Worm (Caenorhabditis elegans): ENCODE data around the gene Y55D5A.3.
A peak's percentile ranks its signal among the peaks of the same experiment; 100 is the strongest.

Y55D5A.3 gene

ce11 chrIII:2970251-2970650 is 5.3 kb downstream of the Y55D5A.3 start:
- TF ChIP-seq lin-13 (tag; optimal IDR thresholded peaks at IDR 0.05) (no peak), pha-4 (tag; optimal IDR thresholded peaks at IDR 0.05) (no peak), cnd-1 (tag; optimal IDR thresholded peaks at IDR 0.05) (no peak), ztf-11 (tag; optimal IDR thresholded peaks at IDR 0.05) (no peak), ceh-83 (GFP tag; optimal IDR thresholded peaks at IDR 0.05) (no peak), unc-62 (GFP tag; optimal IDR thresholded peaks at IDR 0.05) (no peak), elt-3 (tag; optimal IDR thresholded peaks at IDR 0.05) (no peak), nhr-12 (tag; optimal IDR thresholded peaks at IDR 0.05) (no peak), ham-2 (GFP tag; optimal IDR thresholded peaks at IDR 0.05) (no peak), drap-1 (GFP tag; optimal IDR thresholded peaks at IDR 0.05) (no peak), nhr-76 (tag; optimal IDR thresholded peaks at IDR 0.05) (no peak), snpc-4 (tag; optimal IDR thresholded peaks at IDR 0.05) (no peak), ceh-39 (tag; optimal IDR thresholded peaks at IDR 0.05) (no peak), sptf-1 (tag; optimal IDR thresholded peaks at IDR 0.05) (no peak), elt-1 (tag; optimal IDR thresholded peaks at IDR 0.05; ENCODE audit: borderline replicate concordance, insufficient read depth) (no peak), M03D4.4 (tag; optimal IDR thresholded peaks at IDR 0.05) (no peak), mep-1 (tag; optimal IDR thresholded peaks at IDR 0.05) (no peak), zip-8 (tag; optimal IDR thresholded peaks at IDR 0.05) (no peak), blmp-1 (tag; optimal IDR thresholded peaks at IDR 0.05) (no peak), flh-1 (GFP tag; optimal IDR thresholded peaks at IDR 0.05) (no peak)

DNA sequence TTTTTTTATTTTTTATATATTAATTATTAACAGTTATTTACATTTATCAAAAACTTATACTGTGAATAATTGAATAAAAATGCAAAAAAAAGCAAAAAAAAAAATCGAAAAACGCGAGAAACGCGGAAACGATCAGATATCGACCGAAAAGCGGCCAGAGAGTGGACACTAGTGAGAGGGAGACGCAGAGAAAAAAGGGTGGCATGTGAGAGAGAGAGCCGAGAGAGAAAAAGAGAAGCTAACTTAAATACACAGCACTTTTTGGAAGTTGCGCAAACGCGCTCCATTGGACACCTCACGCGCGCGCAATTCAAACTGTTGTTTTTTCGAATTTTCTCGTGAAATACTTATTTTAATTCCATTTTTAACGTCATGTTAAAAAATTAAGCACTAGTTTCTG is 9.1 kb downstream of the Y55D5A.3 start:
- no peak for TF ChIP-seq ceh-83 (GFP tag; optimal IDR thresholded peaks at IDR 0.05)
- no peak for TF ChIP-seq M03D4.4 (tag; optimal IDR thresholded peaks at IDR 0.05)
- TF ChIP-seq sptf-1 (tag; optimal IDR thresholded peaks at IDR 0.05): peak; percentile 52
- TF ChIP-seq ztf-11 (tag; optimal IDR thresholded peaks at IDR 0.05): no peak
- no peak for TF ChIP-seq cnd-1 (tag; optimal IDR thresholded peaks at IDR 0.05)
- TF ChIP-seq elt-3 (tag; optimal IDR thresholded peaks at IDR 0.05): no peak
- TF ChIP-seq unc-39 (tag; optimal IDR thresholded peaks at IDR 0.05): no peak
- no peak for TF ChIP-seq unc-62 (GFP tag; optimal IDR thresholded peaks at IDR 0.05)
- TF ChIP-seq elt-1 (tag; optimal IDR thresholded peaks at IDR 0.05; ENCODE audit: borderline replicate concordance, insufficient read depth): no peak
- TF ChIP-seq flh-1 (GFP tag; optimal IDR thresholded peaks at IDR 0.05): no peak
- no peak for TF ChIP-seq nhr-12 (tag; optimal IDR thresholded peaks at IDR 0.05)
- TF ChIP-seq sem-2 (GFP tag; optimal IDR thresholded peaks at IDR 0.05): no peak
- no peak for TF ChIP-seq zip-8 (tag; optimal IDR thresholded peaks at IDR 0.05)
- TF ChIP-seq ces-1 (GFP tag; optimal IDR thresholded peaks at IDR 0.05): peak; percentile 65
- peak; percentile 46 for TF ChIP-seq mep-1 (tag; optimal IDR thresholded peaks at IDR 0.05)
- TF ChIP-seq nhr-28 (tag; optimal IDR thresholded peaks at IDR 0.05): no peak
- TF ChIP-seq lin-13 (tag; optimal IDR thresholded peaks at IDR 0.05): peak; percentile 70
- peak; percentile 69 for TF ChIP-seq unc-120 (tag; optimal IDR thresholded peaks at IDR 0.05; ENCODE audit: poor library complexity, severe bottlenecking)
- TF ChIP-seq pha-4 (tag; optimal IDR thresholded peaks at IDR 0.05): peak; percentile 49
- TF ChIP-seq ceh-39 (tag; optimal IDR thresholded peaks at IDR 0.05): peak; percentile 7
- TF ChIP-seq nhr-2 (tag; optimal IDR thresholded peaks at IDR 0.05): no peak
- no peak for TF ChIP-seq drap-1 (GFP tag; optimal IDR thresholded peaks at IDR 0.05)
- peak; percentile 77 for TF ChIP-seq lsy-2 (tag; optimal IDR thresholded peaks at IDR 0.05)
- no peak for TF ChIP-seq ceh-43 (GFP tag; optimal IDR thresholded peaks at IDR 0.05)
- no peak for TF ChIP-seq lin-32 (GFP tag; optimal IDR thresholded peaks at IDR 0.05)
- TF ChIP-seq hlh-1 (tag; optimal IDR thresholded peaks at IDR 0.05): peak; percentile 18
- TF ChIP-seq mab-5 (tag; optimal IDR thresholded peaks at IDR 0.05): no peak
- TF ChIP-seq mls-2 (tag; optimal IDR thresholded peaks at IDR 0.05): no peak
- no peak for TF ChIP-seq bed-3 (GFP tag; optimal IDR thresholded peaks at IDR 0.05)
- TF ChIP-seq nhr-76 (tag; optimal IDR thresholded peaks at IDR 0.05): no peak
- TF ChIP-seq snpc-4 (tag; optimal IDR thresholded peaks at IDR 0.05): no peak
- no peak for TF ChIP-seq blmp-1 (tag; optimal IDR thresholded peaks at IDR 0.05)
- TF ChIP-seq ham-2 (GFP tag; optimal IDR thresholded peaks at IDR 0.05): peak; percentile 70
- peak; percentile 47 for TF ChIP-seq nhr-237 (tag; optimal IDR thresholded peaks at IDR 0.05)
- TF ChIP-seq tbx-8 (GFP tag; optimal IDR thresholded peaks at IDR 0.05): no peak

- no peak for TF ChIP-seq lin-13 (tag; optimal IDR thresholded peaks at IDR 0.05)
Measured at ce11 chrIII:2965534-2965933, 10.1 kb downstream of the Y55D5A.3 start, which contains the start of gene H05C05.2. H05C05.2 (minus strand) TSS chrIII:2965634.

ce11 chrIII:2961840-2962239 is 13.7 kb downstream of the Y55D5A.3 start:
- no peak for TF ChIP-seq lin-32 (GFP tag; optimal IDR thresholded peaks at IDR 0.05)
- TF ChIP-seq ztf-11 (tag; optimal IDR thresholded peaks at IDR 0.05): no peak
